In genomic region chrX:13311641-13312423, ce11 we compare ENCODE assay signal across 6 worm cellular contexts.
TF ChIP-seq lines count a peak whose summit lies in the region.

F46G10.1 (minus strand) TSS chrX:13311755.

TF ChIP-seq in whole organism, L1 larva, 84 proteins besides CTCF, POLR2A, EP300 and RAD21 (continues in another document):
- TF ChIP-seq ets-5 (GFP tag; IDR thresholded peaks at IDR 0.05; lab: Robert Waterston, UW) (no peak), nhr-11 (tag; optimal IDR thresholded peaks at IDR 0.05; lab: Kevin White, UChicago) (no peak), Y116A8C.19 (tag; optimal IDR thresholded peaks at IDR 0.05; lab: Kevin White, UChicago; ENCODE audit: borderline replicate concordance) (no peak), fos-1 (tag; optimal IDR thresholded peaks at IDR 0.05; lab: Kevin White, UChicago) (no peak), tbx-2 (tag; optimal IDR thresholded peaks at IDR 0.05; lab: Kevin White, UChicago) (no peak), sox-4 (tag; optimal IDR thresholded peaks at IDR 0.05; lab: Kevin White, UChicago) (no peak), nhr-77 (tag; optimal IDR thresholded peaks at IDR 0.05; lab: Kevin White, UChicago) (no peak), xbp-1 (tag; optimal IDR thresholded peaks at IDR 0.05; lab: Kevin White, UChicago) (no peak), grh-1 (GFP tag; IDR thresholded peaks at IDR 0.05; lab: Robert Waterston, UW) (no peak), elt-2 (tag; optimal IDR thresholded peaks at IDR 0.05; lab: Kevin White, UChicago) (peak; percentile 55), dsc-1 (tag; optimal IDR thresholded peaks at IDR 0.05; lab: Kevin White, UChicago) (no peak), ama-1 (optimal IDR thresholded peaks at IDR 0.05; lab: Kevin White, UChicago) (no peak), nhr-47 (tag; optimal IDR thresholded peaks at IDR 0.05; lab: Kevin White, UChicago) (no peak), lin-35 (GFP tag; optimal IDR thresholded peaks at IDR 0.05; lab: Kevin White, UChicago) (peak in 1 of 2 experiments; percentile 22), efl-1 (optimal IDR thresholded peaks at IDR 0.05; lab: Kevin White, UChicago) (no peak), efl-1 (GFP tag; optimal IDR thresholded peaks at IDR 0.05 in 1 of 2; lab: Kevin White, UChicago) (peak in 1 of 2 experiments; percentile 90)

TF ChIP-seq in whole organism, L2 larva, 48 proteins besides CTCF, POLR2A, EP300 and RAD21:
- TF ChIP-seq fos-1 (tag; optimal IDR thresholded peaks at IDR 0.05; lab: Kevin White, UChicago) (peak; percentile 86), zag-1 (tag; optimal IDR thresholded peaks at IDR 0.05; lab: Kevin White, UChicago) (no peak), crh-2 (tag; optimal IDR thresholded peaks at IDR 0.05; lab: Kevin White, UChicago) (peak; percentile 45), egl-27 (tag; optimal IDR thresholded peaks at IDR 0.05; lab: Kevin White, UChicago) (no peak), ceh-16 (tag; optimal IDR thresholded peaks at IDR 0.05; lab: Kevin White, UChicago) (no peak), sem-4 (tag; optimal IDR thresholded peaks at IDR 0.05; lab: Kevin White, UChicago) (no peak), Y55F3AM.14 (GFP tag; optimal IDR thresholded peaks at IDR 0.05; lab: Kevin White, UChicago) (no peak), R02D3.7 (tag; optimal IDR thresholded peaks at IDR 0.05; lab: Kevin White, UChicago) (no peak), lin-11 (tag; optimal IDR thresholded peaks at IDR 0.05; lab: Kevin White, UChicago) (no peak), ceh-82 (tag; optimal IDR thresholded peaks at IDR 0.05; lab: Kevin White, UChicago) (no peak), sma-9 (GFP tag; optimal IDR thresholded peaks at IDR 0.05; lab: Kevin White, UChicago) (peak; percentile 49), sma-9 (tag; optimal IDR thresholded peaks at IDR 0.05; lab: Kevin White, UChicago) (no peak), dmd-4 (tag; optimal IDR thresholded peaks at IDR 0.05; lab: Kevin White, UChicago) (no peak)

TF ChIP-seq in whole organism, L3 larva, 47 proteins besides CTCF, POLR2A, EP300 and RAD21:
- no peak for TF ChIP-seq lin-15B (tag; optimal IDR thresholded peaks at IDR 0.05; lab: Kevin White, UChicago)
- TF ChIP-seq skn-1 (tag; optimal IDR thresholded peaks at IDR 0.05; lab: Kevin White, UChicago) = no peak
- no peak for TF ChIP-seq egl-27 (tag; optimal IDR thresholded peaks at IDR 0.05; lab: Kevin White, UChicago)
- peak; percentile 73 for TF ChIP-seq elt-2 (tag; optimal IDR thresholded peaks at IDR 0.05; lab: Kevin White, UChicago)
- TF ChIP-seq ztf-4 (tag; optimal IDR thresholded peaks at IDR 0.05; lab: Kevin White, UChicago) = no peak
- peak; percentile 58 for TF ChIP-seq pha-4 (tag; optimal IDR thresholded peaks at IDR 0.05; lab: Kevin White, UChicago)
- no peak for TF ChIP-seq unc-39 (tag; optimal IDR thresholded peaks at IDR 0.05; lab: Kevin White, UChicago)
- no peak for TF ChIP-seq elt-1 (tag; optimal IDR thresholded peaks at IDR 0.05; lab: Kevin White, UChicago)
- TF ChIP-seq nhr-11 (tag; optimal IDR thresholded peaks at IDR 0.05; lab: Kevin White, UChicago) = no peak
- no peak for TF ChIP-seq R02D3.7 (tag; optimal IDR thresholded peaks at IDR 0.05; lab: Kevin White, UChicago)
- no peak for TF ChIP-seq fkh-10 (GFP tag; optimal IDR thresholded peaks at IDR 0.05; lab: Kevin White, UChicago)
- TF ChIP-seq nhr-12 (tag; optimal IDR thresholded peaks at IDR 0.05; lab: Kevin White, UChicago) = no peak
- peak; percentile 25 for TF ChIP-seq fos-1 (tag; optimal IDR thresholded peaks at IDR 0.05; lab: Kevin White, UChicago)
- peak; percentile 81 for TF ChIP-seq pqm-1 (tag; optimal IDR thresholded peaks at IDR 0.05; lab: Kevin White, UChicago)
- TF ChIP-seq unc-62 (GFP tag; optimal IDR thresholded peaks at IDR 0.05; lab: Kevin White, UChicago) = no peak
- no peak for TF ChIP-seq elt-3 (tag; optimal IDR thresholded peaks at IDR 0.05; lab: Kevin White, UChicago)

TF ChIP-seq in whole organism, L4 larva, 104 proteins besides CTCF, POLR2A, EP300 and RAD21:
- TF ChIP-seq unc-62 (GFP tag; optimal IDR thresholded peaks at IDR 0.05 in 1 of 2; lab: Kevin White, UChicago) (peak in 1 of 2 experiments; percentile 1), unc-62 (tag; optimal IDR thresholded peaks at IDR 0.05; lab: Kevin White, UChicago) (no peak), dve-1 (tag; optimal IDR thresholded peaks at IDR 0.05; lab: Kevin White, UChicago; ENCODE audit: insufficient read depth) (peak; percentile 70), dmd-6 (GFP tag; IDR thresholded peaks at IDR 0.05; lab: Robert Waterston, UW) (peak; percentile 78), hif-1 (tag; optimal IDR thresholded peaks at IDR 0.05; lab: Kevin White, UChicago) (no peak), pqm-1 (tag; optimal IDR thresholded peaks at IDR 0.05; lab: Kevin White, UChicago) (peak; percentile 73), hlh-30 (tag; optimal IDR thresholded peaks at IDR 0.05; lab: Kevin White, UChicago; ENCODE audit: insufficient read depth) (peak; percentile 21), ztf-7 (tag; optimal IDR thresholded peaks at IDR 0.05; lab: Kevin White, UChicago) (peak; percentile 26), php-3 (GFP tag; IDR thresholded peaks at IDR 0.05; lab: Robert Waterston, UW) (peak; percentile 28; the same call in 1 of the 2 replicates), aha-1 (tag; lab: Kevin White, UChicago) (peak; percentile 28), tag-97 (GFP tag; IDR thresholded peaks at IDR 0.05; lab: Robert Waterston, UW) (no peak), mdl-1 (tag; optimal IDR thresholded peaks at IDR 0.05; lab: Kevin White, UChicago) (peak in 1 of 2 experiments; percentile 13), nhr-28 (tag; optimal IDR thresholded peaks at IDR 0.05; lab: Kevin White, UChicago) (peak; percentile 58), daf-16 (GFP tag; optimal IDR thresholded peaks at IDR 0.05; lab: Kevin White, UChicago) (no peak), daf-16 (tag; optimal IDR thresholded peaks at IDR 0.05; lab: Kevin White, UChicago) (peak; percentile 93), nhr-77 (tag; optimal IDR thresholded peaks at IDR 0.05; lab: Kevin White, UChicago) (peak; percentile 39), zip-11 (GFP tag; IDR thresholded peaks at IDR 0.05; lab: Robert Waterston, UW) (no peak), hlh-11 (tag; optimal IDR thresholded peaks at IDR 0.05; lab: Kevin White, UChicago) (peak; percentile 47)
TF ChIP-seq in whole organism, L4 larva: peak in this region for 13.

TF ChIP-seq in whole organism, late embryonic, 69 proteins besides CTCF, POLR2A, EP300 and RAD21:
- TF ChIP-seq T23F11.4 (GFP tag; optimal IDR thresholded peaks at IDR 0.05; lab: Kevin White, UChicago) (no peak), zip-5 (tag; optimal IDR thresholded peaks at IDR 0.05; lab: Kevin White, UChicago) (no peak), dve-1 (tag; optimal IDR thresholded peaks at IDR 0.05; lab: Kevin White, UChicago) (no peak), odd-2 (tag; optimal IDR thresholded peaks at IDR 0.05; lab: Kevin White, UChicago) (no peak), elt-4 (tag; optimal IDR thresholded peaks at IDR 0.05; lab: Kevin White, UChicago) (no peak), fkh-6 (tag; optimal IDR thresholded peaks at IDR 0.05; lab: Kevin White, UChicago) (no peak), nfya-1 (tag; optimal IDR thresholded peaks at IDR 0.05; lab: Kevin White, UChicago) (peak; percentile 30), pha-2 (tag; optimal IDR thresholded peaks at IDR 0.05; lab: Kevin White, UChicago) (no peak)

TF ChIP-seq in whole organism, young adult, 124 proteins besides CTCF, POLR2A, EP300 and RAD21:
- TF ChIP-seq dpff-1 (tag; optimal IDR thresholded peaks at IDR 0.05; lab: Kevin White, UChicago) (no peak), ccch-3 (GFP tag; optimal IDR thresholded peaks at IDR 0.05; lab: Kevin White, UChicago) (no peak), nfyb-1 (GFP tag; IDR thresholded peaks at IDR 0.05; lab: Robert Waterston, UW) (peak; percentile 57), C17E4.6 (GFP tag; IDR thresholded peaks at IDR 0.05; lab: Robert Waterston, UW) (no peak), sptf-2 (GFP tag; optimal IDR thresholded peaks at IDR 0.05; lab: Kevin White, UChicago) (no peak), lsy-27 (tag; optimal IDR thresholded peaks at IDR 0.05; lab: Kevin White, UChicago; ENCODE audit: borderline replicate concordance, insufficient read depth) (no peak), F33H1.4 (GFP tag; IDR thresholded peaks at IDR 0.05; lab: Robert Waterston, UW) (no peak), nhr-179 (tag; optimal IDR thresholded peaks at IDR 0.05; lab: Kevin White, UChicago) (no peak), nhr-80 (tag; optimal IDR thresholded peaks at IDR 0.05; lab: Kevin White, UChicago) (peak; percentile 56), Y53F4B.3 (GFP tag; IDR thresholded peaks at IDR 0.05; lab: Robert Waterston, UW) (no peak)
